Worm (Caenorhabditis elegans) whole organism, L2 larva: ENCODE measurements around the gene C17C3.1.

Experiments
- aly-2 ChIP-seq: fragments of 150-350 bp; optimal IDR thresholded peaks from 2 replicates; lab custom pipeline; 2014; ENCODE audit warnings: missing biosample characterization, missing genetic modification characterization
- mab-5 ChIP-seq: fragments of 150-350 bp; optimal IDR thresholded peaks from 2 replicates; lab custom pipeline; 2014; ENCODE audit warnings: missing biosample characterization, missing genetic modification characterization
- nhr-11 ChIP-seq: fragments of 150-350 bp; optimal IDR thresholded peaks from 2 replicates; lab custom pipeline; 2014; ENCODE audit warnings: missing biosample characterization, missing genetic modification characterization
- sma-3 ChIP-seq: sonication (generic microtip); optimal IDR thresholded peaks from 2 replicates; lab custom pipeline; 2016; ENCODE audit warnings: missing genetic modification reagents, missing genetic modification characterization, missing compliant biosample characterization

ce11 chrII:5619298-5619697, 48.9 kb downstream of the C17C3.1 start, which contains the start of gene dhs-6:
- no peak for TF ChIP-seq nhr-11 (tag; lab: Kevin White, UChicago)
- no peak for TF ChIP-seq mab-5 (tag; lab: Kevin White, UChicago)
- no peak for TF ChIP-seq aly-2 (tag; lab: Kevin White, UChicago)
- TF ChIP-seq sma-3: no peak
